Worm (Caenorhabditis elegans): ENCODE data around the gene sdz-21.

The sdz-21 gene

DNA sequence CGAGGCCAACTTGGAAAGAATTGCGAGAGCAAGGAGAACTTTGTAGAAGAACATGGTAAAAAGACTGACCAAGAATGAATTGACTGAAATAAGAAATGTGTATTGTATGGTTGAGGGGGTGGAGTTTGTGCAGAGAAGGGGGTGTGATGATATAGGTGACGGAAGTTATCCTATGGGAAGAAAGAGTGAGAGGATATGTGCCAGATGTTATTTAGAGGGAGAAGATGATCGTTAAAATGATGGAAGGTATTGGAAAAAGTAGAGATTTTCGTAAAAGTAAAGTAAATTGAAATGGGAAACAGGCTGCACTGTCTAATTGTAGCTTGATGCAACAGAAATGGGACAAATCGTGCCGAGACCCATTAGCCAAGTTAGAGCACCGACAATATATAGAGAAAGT is at the start of gene sdz-21:
Gene sdz-21, minus strand, starts transcription at position 101 of the 400 bp plus-strand sequence.
- no peak for TF ChIP-seq nhr-6 (tag; optimal IDR thresholded peaks at IDR 0.05)
- no peak for TF ChIP-seq ceh-28 (tag; optimal IDR thresholded peaks at IDR 0.05)
- no peak for TF ChIP-seq egl-27 (tag; optimal IDR thresholded peaks at IDR 0.05)
- no peak for TF ChIP-seq fkh-10 (GFP tag; optimal IDR thresholded peaks at IDR 0.05)
- no peak for TF ChIP-seq T20F7.1 (GFP tag; optimal IDR thresholded peaks at IDR 0.05)
- no peak for TF ChIP-seq lin-39 (tag; optimal IDR thresholded peaks at IDR 0.05)
- TF ChIP-seq zfp-2 (tag; optimal IDR thresholded peaks at IDR 0.05): no peak
- TF ChIP-seq daf-16 (GFP tag; optimal IDR thresholded peaks at IDR 0.05): no peak
- no peak for TF ChIP-seq daf-16 (tag; optimal IDR thresholded peaks at IDR 0.05)
- no peak for TF ChIP-seq Y75B8A.6 (GFP tag; IDR thresholded peaks at IDR 0.05)
- no peak for TF ChIP-seq hmg-1.1 (GFP tag; IDR thresholded peaks at IDR 0.05)
- TF ChIP-seq lir-3 (tag; optimal IDR thresholded peaks at IDR 0.05): no peak
- no peak for TF ChIP-seq duxl-1 (tag; optimal IDR thresholded peaks at IDR 0.05; ENCODE audit: poor library complexity)
- no peak for TF ChIP-seq unc-62 (GFP tag; optimal IDR thresholded peaks at IDR 0.05 in 1 of 2)
- TF ChIP-seq unc-62 (tag; optimal IDR thresholded peaks at IDR 0.05): no peak
- TF ChIP-seq mxl-2 (GFP tag; conservative IDR thresholded peaks at IDR 0.05): no peak
- no peak for TF ChIP-seq T26A8.4 (GFP tag; IDR thresholded peaks at IDR 0.05)
- no peak for TF ChIP-seq cey-2 (tag; optimal IDR thresholded peaks at IDR 0.05; ENCODE audit: borderline replicate concordance, insufficient read depth)
- no peak for TF ChIP-seq lim-7 (GFP tag; IDR thresholded peaks at IDR 0.05)
- TF ChIP-seq ztf-11 (tag; optimal IDR thresholded peaks at IDR 0.05): no peak
- TF ChIP-seq tag-97 (GFP tag; IDR thresholded peaks at IDR 0.05): no peak

DNA sequence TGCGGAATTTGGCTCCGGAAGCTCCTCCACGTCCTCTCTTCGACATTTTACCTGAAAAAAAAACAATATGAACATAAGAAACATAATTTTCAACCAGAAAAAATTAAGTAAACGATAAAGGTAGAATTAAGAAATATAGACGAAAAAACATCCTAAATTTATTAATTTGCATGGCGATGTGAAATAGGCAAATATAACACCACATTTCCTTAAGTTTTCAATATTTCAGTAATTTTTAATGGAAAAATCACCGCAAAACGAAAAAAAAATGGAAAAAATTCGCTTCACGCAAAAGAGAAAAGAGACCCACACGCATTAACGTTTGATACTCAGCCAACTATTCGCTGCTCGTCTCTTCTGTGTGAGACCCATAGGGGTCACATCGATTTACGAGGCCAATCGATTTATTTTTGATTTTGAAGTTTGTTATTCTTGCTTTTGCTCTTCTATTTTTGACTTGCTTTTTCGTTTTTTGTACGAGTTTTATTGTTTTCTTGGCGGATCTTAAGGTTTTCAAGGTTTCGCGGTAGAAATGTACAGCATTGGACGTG is 49.3 kb upstream of the sdz-21 start, which contains the start of gene rpl-23:
Gene rpl-23, minus strand, starts transcription at position 51 of the 551 bp plus-strand sequence.
- TF ChIP-seq lin-13 (GFP tag; optimal IDR thresholded peaks at IDR 0.05) (peak; percentile 90), lim-7 (GFP tag; IDR thresholded peaks at IDR 0.05) (0 out of 2 replicates have a peak, but pooled peaks have one; percentile 52), Y5F2A.4 (GFP tag; optimal IDR thresholded peaks at IDR 0.05) (no peak), dve-1 (tag; optimal IDR thresholded peaks at IDR 0.05; ENCODE audit: insufficient read depth) (peak; percentile 94), unc-130 (GFP tag; optimal IDR thresholded peaks at IDR 0.05) (peak; percentile 56), arid-1 (GFP tag; conservative IDR thresholded peaks at IDR 0.05) (peak; percentile 74; the same call in 1 of the 2 replicates), Y75B8A.6 (GFP tag; IDR thresholded peaks at IDR 0.05) (no peak), hif-1 (tag; optimal IDR thresholded peaks at IDR 0.05) (peak in 1 of 2 experiments; percentile 77), ztf-7 (tag; optimal IDR thresholded peaks at IDR 0.05) (peak; percentile 73), T26A8.4 (GFP tag; IDR thresholded peaks at IDR 0.05) (peak; percentile 84), lin-39 (tag; optimal IDR thresholded peaks at IDR 0.05) (no peak), R02D3.7 (tag; optimal IDR thresholded peaks at IDR 0.05) (peak; percentile 96), daf-12 (tag; optimal IDR thresholded peaks at IDR 0.05) (no peak), nhr-28 (tag; optimal IDR thresholded peaks at IDR 0.05) (peak; percentile 83), F26F4.8 (GFP tag; conservative IDR thresholded peaks at IDR 0.05) (no peak), ceh-62 (tag; optimal IDR thresholded peaks at IDR 0.05) (no peak), tra-1 (GFP tag; IDR thresholded peaks at IDR 0.05) (peak; percentile 65; the same call in 1 of the 2 replicates), rbr-2 (tag; optimal IDR thresholded peaks at IDR 0.05) (peak; percentile 83), ceh-44 (GFP tag; IDR thresholded peaks at IDR 0.05) (peak; percentile 40; the same call in 1 of the 2 replicates), attf-4 (tag; optimal IDR thresholded peaks at IDR 0.05) (no peak), nhr-11 (tag; optimal IDR thresholded peaks at IDR 0.05) (peak; percentile 96), hmg-1.1 (GFP tag; IDR thresholded peaks at IDR 0.05) (peak; percentile 77), fkh-10 (GFP tag; optimal IDR thresholded peaks at IDR 0.05) (peak; percentile 54), nhr-102 (tag; optimal IDR thresholded peaks at IDR 0.05) (peak; percentile 52), Y48G9A.11 (GFP tag; IDR thresholded peaks at IDR 0.05) (peak; percentile 35; the same call in 1 of the 2 replicates), saeg-2 (GFP tag; IDR thresholded peaks at IDR 0.05) (0 out of 2 replicates have a peak, but pooled peaks have one; percentile 14), nhr-6 (tag; optimal IDR thresholded peaks at IDR 0.05) (peak; percentile 73), F37D6.2 (tag; optimal IDR thresholded peaks at IDR 0.05) (peak; percentile 59), ctbp-1 (GFP tag; IDR thresholded peaks at IDR 0.05) (peak; percentile 49; the same call in 1 of the 2 replicates), unc-62 (GFP tag; optimal IDR thresholded peaks at IDR 0.05 in 1 of 2) (peak in 1 of 2 experiments; percentile 21), unc-62 (tag; optimal IDR thresholded peaks at IDR 0.05) (no peak), ZK337.2 (GFP tag; IDR thresholded peaks at IDR 0.05) (0 out of 2 replicates have a peak, but pooled peaks have one; percentile 23), mxl-3 (GFP tag; optimal IDR thresholded peaks at IDR 0.05) (no peak), ceh-20 (GFP tag; IDR thresholded peaks at IDR 0.05) (peak; percentile 52; the same call in 1 of the 2 replicates), spr-1 (tag; optimal IDR thresholded peaks at IDR 0.05) (peak; percentile 15), dmd-6 (GFP tag; IDR thresholded peaks at IDR 0.05) (peak; percentile 62), tag-97 (GFP tag; IDR thresholded peaks at IDR 0.05) (no peak)

Data from whole organism, L4 larva.